Worm (Caenorhabditis elegans) whole organism, L1 larva: ENCODE data around the gene pros-1.

Experiments
- lin-39 ChIP-seq: fragments of 150-350 bp; optimal IDR thresholded peaks from 2 replicates; lab custom pipeline; 2014; ENCODE audit warnings: missing biosample characterization, missing genetic modification reagents, missing genetic modification characterization
- nhr-77 ChIP-seq: fragments of 150-350 bp; optimal IDR thresholded peaks from 2 replicates; lab custom pipeline; 2014; ENCODE audit warnings: missing biosample characterization, missing genetic modification characterization
- tbx-2 ChIP-seq: sonication (generic microtip); optimal IDR thresholded peaks from 2 replicates; lab custom pipeline; 2016; ENCODE audit warnings: missing genetic modification characterization, missing compliant biosample characterization

DNA sequence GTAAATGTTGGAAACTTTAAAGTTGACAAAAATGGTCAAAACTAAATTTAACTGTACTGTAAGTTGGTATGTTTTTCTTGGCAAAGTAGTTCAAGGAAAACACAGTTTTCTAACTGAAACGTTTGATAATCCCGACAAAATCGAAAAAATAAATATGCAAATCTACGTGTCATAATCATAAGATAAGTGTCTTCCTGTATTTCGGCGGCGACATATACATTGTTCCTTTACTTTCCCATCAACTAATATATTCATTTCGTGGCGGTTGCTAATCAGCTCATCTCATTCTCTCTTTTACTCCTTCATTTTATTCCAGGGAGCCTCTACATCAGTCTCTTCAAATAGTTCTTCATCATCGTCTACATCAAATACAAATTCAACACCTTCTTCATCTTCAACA, 709 bp downstream of the pros-1 start:
- TF ChIP-seq tbx-2 (tag; lab: Kevin White, UChicago) (no peak), lin-39 (tag; lab: Kevin White, UChicago) (no peak), nhr-77 (tag; lab: Kevin White, UChicago) (no peak)
